Worm (Caenorhabditis elegans) whole organism, L1 larva: ENCODE measurements around the gene epic-1.

Experiments
- F16B12.6 ChIP-seq: fragments of 150-350 bp; optimal IDR thresholded peaks from 2 replicates; lab custom pipeline; 2014; ENCODE audit warnings: missing biosample characterization, missing genetic modification characterization
- aha-1 ChIP-seq: fragments of 150-350 bp; optimal IDR thresholded peaks from 2 replicates; lab custom pipeline; 2014; ENCODE audit warnings: missing biosample characterization, missing genetic modification characterization
- ceh-63 ChIP-seq: fragments of 200-800 bp; sonication (Bioruptor generic); optimal IDR thresholded peaks from 2 replicates; lab custom pipeline; 2018; ENCODE audit warnings: mild to moderate bottlenecking, missing genetic modification characterization, missing compliant biosample characterization
- ceh-90 ChIP-seq: sonication (generic microtip); optimal IDR thresholded peaks from 2 replicates; lab custom pipeline; 2016; ENCODE audit warnings: missing genetic modification characterization, missing compliant biosample characterization
- ces-1 ChIP-seq: fragments of 150-350 bp; optimal IDR thresholded peaks from 2 replicates; lab custom pipeline; 2014; ENCODE audit warnings: missing biosample characterization, missing genetic modification reagents, missing genetic modification characterization
- dsc-1 ChIP-seq: sonication (generic microtip); optimal IDR thresholded peaks from 2 replicates; lab custom pipeline; 2016; ENCODE audit warnings: mild to moderate bottlenecking, missing genetic modification characterization, missing compliant biosample characterization
- efl-3 ChIP-seq: fragments of 200-800 bp; sonication (Bioruptor generic); optimal IDR thresholded peaks from 2 replicates; lab custom pipeline; 2018; ENCODE audit warnings: mild to moderate bottlenecking, missing genetic modification characterization, missing compliant biosample characterization
- egl-13 ChIP-seq: sonication (generic microtip); optimal IDR thresholded peaks from 2 replicates; lab custom pipeline; 2016; ENCODE audit warnings: missing genotype, missing genetic modification reagents, missing genetic modification characterization, missing compliant biosample characterization
- elt-2 ChIP-seq: sonication (generic microtip); optimal IDR thresholded peaks from 2 replicates; lab custom pipeline; 2016; ENCODE audit warnings: missing genetic modification characterization, mild to moderate bottlenecking, inconsistent platforms, missing compliant biosample characterization, missing genetic modification reagents
- ets-5 ChIP-seq: fragments of 200-800 bp; sonication (Bioruptor generic); IDR thresholded peaks from 2 replicates; pipeline ENCODE4 v1.3.6; 2022; ENCODE audit warnings: missing genetic modification characterization, missing compliant biosample characterization
- fkh-10 ChIP-seq: sonication (generic microtip); optimal IDR thresholded peaks from 2 replicates; lab custom pipeline; 2017; ENCODE audit warnings: missing biosample characterization, missing genetic modification reagents, missing genetic modification characterization
- fkh-4 ChIP-seq: sonication (generic microtip); optimal IDR thresholded peaks from 2 replicates; lab custom pipeline; 2016; ENCODE audit warnings: missing compliant biosample characterization, missing genetic modification characterization, borderline replicate concordance
- fos-1 ChIP-seq: fragments of 150-350 bp; optimal IDR thresholded peaks from 2 replicates; lab custom pipeline; 2014; ENCODE audit warnings: missing biosample characterization, missing genetic modification characterization
- grh-1 ChIP-seq: fragments of 200-800 bp; sonication (Bioruptor generic); IDR thresholded peaks from 2 replicates; pipeline ENCODE4 v1.3.6; 2022; ENCODE audit warnings: missing genetic modification reagents, missing genetic modification characterization, missing compliant biosample characterization
- hlh-4 ChIP-seq: sonication (generic microtip); optimal IDR thresholded peaks from 2 replicates; lab custom pipeline; 2016; ENCODE audit warnings: mild to moderate bottlenecking, missing genetic modification characterization, missing compliant biosample characterization
- irx-1 ChIP-seq: sonication (generic microtip); optimal IDR thresholded peaks from 2 replicates; lab custom pipeline; 2016; ENCODE audit warnings: missing genetic modification characterization, missing compliant biosample characterization
- lin-13 ChIP-seq: fragments of 150-350 bp; optimal IDR thresholded peaks from 2 replicates; lab custom pipeline; 2014; ENCODE audit warnings: missing biosample characterization, missing genetic modification reagents, missing genetic modification characterization
- lin-15B ChIP-seq: fragments of 150-350 bp; sonication (generic microtip); optimal IDR thresholded peaks from 3 replicates; lab custom pipeline; 2014; ENCODE audit warnings: missing biosample characterization, missing genetic modification characterization
- lin-35 ChIP-seq, 2 experiments: fragments of 150-350 bp; optimal IDR thresholded peaks; 2 replicates each; lab custom pipeline; 2014; ENCODE audit warnings: missing biosample characterization in 2 of 2, missing genetic modification characterization in 2 of 2, missing genetic modification reagents in 2 of 2
- mdl-1 ChIP-seq, 2 experiments: fragments of 150-350 bp; optimal IDR thresholded peaks; 2 replicates each; lab custom pipeline; 2014 to 2017; ENCODE audit warnings: missing biosample characterization in 2 of 2, missing genetic modification characterization in 2 of 2, inconsistent platforms in 1 of 2
- mep-1 ChIP-seq: fragments of 150-350 bp; optimal IDR thresholded peaks from 2 replicates; lab custom pipeline; 2014; ENCODE audit warnings: missing biosample characterization, missing genetic modification characterization
- nhr-11 ChIP-seq: fragments of 150-350 bp; optimal IDR thresholded peaks from 2 replicates; lab custom pipeline; 2014; ENCODE audit warnings: missing biosample characterization, missing genetic modification characterization
- nhr-12 ChIP-seq: sonication (generic microtip); optimal IDR thresholded peaks from 2 replicates; lab custom pipeline; 2017; ENCODE audit warnings: missing biosample characterization, missing genetic modification characterization
- nhr-20 ChIP-seq: sonication (generic microtip); optimal IDR thresholded peaks from 2 replicates; lab custom pipeline; 2016; ENCODE audit warnings: mild to moderate bottlenecking, missing genetic modification characterization, missing compliant biosample characterization
- nhr-47 ChIP-seq: sonication (generic microtip); optimal IDR thresholded peaks from 2 replicates; lab custom pipeline; 2016; ENCODE audit warnings: mild to moderate bottlenecking, missing genetic modification characterization, moderate library complexity, missing compliant biosample characterization
- nhr-85 ChIP-seq: sonication (generic microtip); peaks from one replicate; lab custom pipeline; 2016; ENCODE audit warnings: missing genetic modification characterization, inconsistent platforms, missing compliant biosample characterization
- nhr-90 ChIP-seq: sonication (generic microtip); optimal IDR thresholded peaks from 2 replicates; lab custom pipeline; 2016; ENCODE audit warnings: mild to moderate bottlenecking, missing genetic modification characterization, missing compliant biosample characterization; ENCODE audit not compliant: poor library complexity
- pqm-1 ChIP-seq: sonication (generic microtip); optimal IDR thresholded peaks from 3 replicates; lab custom pipeline; 2017; ENCODE audit warnings: missing biosample characterization, missing genetic modification characterization
- rnt-1 ChIP-seq: sonication (generic microtip); optimal IDR thresholded peaks from 2 replicates; lab custom pipeline; 2016; ENCODE audit warnings: mild to moderate bottlenecking, missing genetic modification characterization, moderate library complexity, missing compliant biosample characterization
- skn-1 ChIP-seq: fragments of 150-350 bp; optimal IDR thresholded peaks from 2 replicates; lab custom pipeline; 2014; ENCODE audit warnings: missing biosample characterization, missing genetic modification characterization
- snu-23 ChIP-seq: sonication (generic microtip); optimal IDR thresholded peaks from 2 replicates; lab custom pipeline; 2016; ENCODE audit warnings: missing genetic modification characterization, missing compliant biosample characterization
- tbx-2 ChIP-seq: sonication (generic microtip); optimal IDR thresholded peaks from 2 replicates; lab custom pipeline; 2016; ENCODE audit warnings: missing genetic modification characterization, missing compliant biosample characterization
- unc-130 ChIP-seq: fragments of 150-350 bp; optimal IDR thresholded peaks from 2 replicates; lab custom pipeline; 2017; ENCODE audit warnings: missing biosample characterization, missing genetic modification characterization, inconsistent platforms
- unc-30 ChIP-seq: sonication (generic microtip); optimal IDR thresholded peaks from 2 replicates; lab custom pipeline; 2017; ENCODE audit warnings: missing biosample characterization, missing genetic modification characterization
- unc-62 ChIP-seq: fragments of 150-350 bp; optimal IDR thresholded peaks from 2 replicates; lab custom pipeline; 2014; ENCODE audit warnings: missing biosample characterization, missing genetic modification reagents, missing genetic modification characterization
- unc-86 ChIP-seq: sonication (generic microtip); optimal IDR thresholded peaks from 2 replicates; lab custom pipeline; 2016; ENCODE audit warnings: missing genetic modification characterization, missing compliant biosample characterization
- zip-4 ChIP-seq: fragments of 200-800 bp; sonication (Bioruptor generic); optimal IDR thresholded peaks from 2 replicates; lab custom pipeline; 2018; ENCODE audit warnings: mild to moderate bottlenecking, missing genetic modification characterization, moderate library complexity, missing compliant biosample characterization
- ztf-11 ChIP-seq, 2 experiments: sonication (generic microtip); optimal IDR thresholded peaks; 2 replicates each; lab custom pipeline; 2016 to 2017; ENCODE audit warnings: missing genetic modification characterization in 2 of 2, missing biosample characterization in 1 of 2, missing compliant biosample characterization in 1 of 2

epic-1 gene

ce11 chrIV:17440417-17440816, 31.3 kb downstream of the epic-1 start, which contains the start of gene F08A7.1:
TSS of gene F08A7.1 (plus strand) at chrIV:17440607.
- TF ChIP-seq grh-1 (GFP tag; lab: Robert Waterston, UW) (no peak), elt-2 (tag; lab: Kevin White, UChicago) (peak; percentile 63), snu-23 (no peak), nhr-85 (peak; percentile 32)

DNA sequence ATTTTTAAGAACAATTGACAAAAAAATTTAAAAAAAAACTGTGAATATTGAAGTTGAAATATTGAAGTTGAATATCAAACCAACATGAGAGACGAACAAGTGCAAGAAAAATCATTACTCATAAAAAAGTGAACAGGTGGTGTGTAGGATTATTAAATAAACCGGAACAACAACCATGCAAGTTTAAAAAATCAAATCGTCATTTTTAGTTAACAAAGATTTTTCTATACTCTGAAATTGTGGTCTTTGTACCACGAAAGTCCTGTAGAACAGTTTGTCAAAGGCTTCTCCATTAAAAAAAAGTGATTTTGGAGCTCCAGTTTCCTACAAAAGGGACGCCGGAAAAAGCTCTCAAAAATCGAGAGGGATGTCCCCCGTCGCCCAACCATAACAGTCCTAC, 31.7 kb downstream of the epic-1 start, which contains the start of gene C06A12.19:
Gene C06A12.19 (minus strand): TSS at position 101 of the 400 bp plus-strand sequence.
- no peak for TF ChIP-seq dsc-1 (tag; lab: Kevin White, UChicago)
- no peak for TF ChIP-seq snu-23
- TF ChIP-seq mep-1 (tag; lab: Kevin White, UChicago): no peak
- no peak for TF ChIP-seq hlh-4 (tag; lab: Kevin White, UChicago)
- TF ChIP-seq nhr-47 (tag; lab: Kevin White, UChicago): no peak
- TF ChIP-seq nhr-20 (tag; lab: Kevin White, UChicago): no peak
- TF ChIP-seq rnt-1: no peak
- TF ChIP-seq F16B12.6 (tag; lab: Kevin White, UChicago): no peak
- no peak for TF ChIP-seq fkh-4 (tag; lab: Kevin White, UChicago)
- TF ChIP-seq nhr-90 (tag; lab: Kevin White, UChicago): no peak
- TF ChIP-seq ceh-90: no peak
- TF ChIP-seq skn-1 (tag; lab: Kevin White, UChicago): no peak
- no peak for TF ChIP-seq fkh-10 (GFP tag; lab: Kevin White, UChicago)
- TF ChIP-seq ces-1 (GFP tag; lab: Kevin White, UChicago): no peak
- TF ChIP-seq fos-1 (tag; lab: Kevin White, UChicago): no peak
- no peak for TF ChIP-seq nhr-11 (tag; lab: Kevin White, UChicago)
- TF ChIP-seq pqm-1 (tag; lab: Kevin White, UChicago): no peak
- no peak for TF ChIP-seq lin-35 (GFP tag; optimal IDR thresholded peaks at IDR 0.05; lab: Kevin White, UChicago)

ce11 chrIV:17437038-17437437, 34.7 kb downstream of the epic-1 start, which contains the start of gene C06A12.8:
TSS of gene C06A12.8 (plus strand) at chrIV:17437338.
- no peak for TF ChIP-seq mdl-1 (tag; optimal IDR thresholded peaks at IDR 0.05; lab: Kevin White, UChicago)
- no peak for TF ChIP-seq zip-4
- TF ChIP-seq nhr-12 (tag; lab: Kevin White, UChicago): no peak

ce11 chrIV:17436552-17436951, 35.2 kb downstream of the epic-1 start, which contains the start of gene gcy-27:
TSS of gene gcy-27 (minus strand) at chrIV:17436652.
- no peak for TF ChIP-seq lin-15B (tag; lab: Kevin White, UChicago)
- TF ChIP-seq lin-13: no peak
- no peak for TF ChIP-seq tbx-2 (tag; lab: Kevin White, UChicago)
- TF ChIP-seq hlh-4 (tag; lab: Kevin White, UChicago): no peak
- TF ChIP-seq unc-130: no peak
- no peak for TF ChIP-seq unc-62 (GFP tag; lab: Kevin White, UChicago)
- no peak for TF ChIP-seq mep-1 (tag; lab: Kevin White, UChicago)
- TF ChIP-seq ceh-63 (GFP tag; lab: Kevin White, UChicago): no peak
- TF ChIP-seq aha-1 (tag; lab: Kevin White, UChicago): no peak
- no peak for TF ChIP-seq lin-35 (GFP tag; optimal IDR thresholded peaks at IDR 0.05; lab: Kevin White, UChicago)
- no peak for TF ChIP-seq ztf-11 (tag; optimal IDR thresholded peaks at IDR 0.05; lab: Kevin White, UChicago)
- TF ChIP-seq nhr-85: no peak
- TF ChIP-seq nhr-12 (tag; lab: Kevin White, UChicago): no peak
- no peak for TF ChIP-seq unc-30 (tag; lab: Kevin White, UChicago)
- no peak for TF ChIP-seq egl-13 (tag; lab: Kevin White, UChicago)
- TF ChIP-seq, all 84 proteins: peak for 0

DNA sequence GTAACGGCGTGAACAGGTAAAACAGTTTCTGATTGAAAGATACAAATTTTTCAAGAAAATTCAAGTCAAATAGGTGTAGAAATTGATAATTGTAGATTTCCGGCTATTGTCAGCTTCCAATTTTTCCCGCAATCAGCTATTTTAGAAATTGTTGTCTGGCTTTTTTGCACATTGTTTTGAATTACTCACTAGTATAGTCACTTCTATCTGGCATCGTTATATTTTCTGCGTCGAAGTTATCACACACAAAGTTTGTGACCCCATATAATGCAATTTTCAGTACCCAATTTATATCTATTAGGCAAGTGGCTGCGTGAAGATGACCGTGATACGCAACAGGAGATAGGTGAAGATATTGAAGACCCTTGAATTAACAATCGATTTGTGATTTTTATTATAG, 36.5 kb downstream of the epic-1 start:
- TF ChIP-seq zip-4: no peak
- no peak for TF ChIP-seq unc-86
- TF ChIP-seq nhr-85: peak; percentile 51
- TF ChIP-seq ets-5 (GFP tag; lab: Robert Waterston, UW): no peak
- TF ChIP-seq egl-13 (tag; lab: Kevin White, UChicago): no peak
- no peak for TF ChIP-seq nhr-47 (tag; lab: Kevin White, UChicago)
- no peak for TF ChIP-seq efl-3 (GFP tag; lab: Kevin White, UChicago)
- no peak for TF ChIP-seq irx-1 (tag; lab: Kevin White, UChicago)
